Fruit fly (Drosophila melanogaster) S2 (cell line): ENCODE results near the gene CG2157.

ENCODE experiments used
- CG8478 ChIP-seq: fragments of >200 bp; optimal IDR thresholded peaks from 2 replicates; lab custom pipeline; 2018
- CTCF ChIP-seq, 2 experiments: fragments of >200 bp; optimal IDR thresholded peaks; 2 replicates each; lab custom pipeline; 2018

Gene CG2157

DNA sequence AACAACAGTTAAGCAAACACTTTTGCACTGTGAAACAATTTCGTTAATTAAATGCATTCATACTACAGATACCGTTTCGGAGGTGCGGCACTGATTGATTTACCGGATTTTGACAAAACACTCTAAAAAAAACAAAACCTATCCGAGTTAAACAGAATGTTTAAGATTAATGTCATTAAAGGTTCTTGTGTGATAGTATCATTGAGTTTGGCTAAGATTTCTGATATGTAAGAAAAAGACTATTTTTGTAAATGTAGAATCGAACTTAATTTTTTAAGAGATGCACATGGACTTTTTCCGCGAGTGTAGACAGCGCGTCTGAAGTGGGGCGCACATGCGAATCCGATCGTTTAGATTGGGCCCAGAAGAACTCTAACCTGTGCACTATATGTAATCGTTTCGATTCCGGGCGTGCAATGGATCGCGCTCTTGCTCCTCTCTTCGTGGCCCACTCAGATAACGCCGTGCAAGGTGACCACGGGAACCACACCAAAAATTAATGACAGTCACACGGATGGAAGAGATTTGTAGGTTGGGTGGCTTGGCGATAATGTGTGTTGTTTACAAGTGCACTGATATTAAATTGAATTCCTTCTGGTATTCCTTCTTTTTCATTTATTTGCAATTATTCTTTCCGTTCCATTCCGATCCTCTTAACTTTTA is 21.0 kb downstream of the CG2157 start:
- TF ChIP-seq CTCF (optimal IDR thresholded peaks at IDR 0.05; lab: Kevin White, UChicago) (no peak), CG8478 (no peak)

DNA sequence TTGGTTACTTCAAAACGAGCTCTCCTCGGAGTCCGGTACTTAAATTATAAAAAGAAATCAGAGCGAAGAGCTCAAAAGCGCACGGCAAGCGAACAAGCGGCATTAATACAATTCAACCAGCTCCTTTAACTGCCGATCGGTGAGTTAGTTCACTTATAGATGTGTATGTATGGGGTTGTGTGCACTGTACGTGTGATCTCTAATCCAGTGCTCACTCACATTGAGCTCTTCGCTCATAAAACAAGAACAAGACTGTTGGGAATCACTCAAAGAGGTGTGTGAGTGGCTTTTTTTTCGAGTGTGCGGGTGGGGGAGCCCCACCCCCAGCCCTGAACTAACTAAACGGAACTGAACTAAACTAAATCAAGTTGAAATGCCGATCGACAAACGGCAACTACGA is 22.1 kb downstream of the CG2157 start, which contains the start of gene Ork1:
Ork1 (minus strand) TSS at position 101 of the 400 bp plus-strand sequence.
- TF ChIP-seq CTCF (optimal IDR thresholded peaks at IDR 0.05; lab: Kevin White, UChicago) (no peak), CG8478 (no peak)

DNA sequence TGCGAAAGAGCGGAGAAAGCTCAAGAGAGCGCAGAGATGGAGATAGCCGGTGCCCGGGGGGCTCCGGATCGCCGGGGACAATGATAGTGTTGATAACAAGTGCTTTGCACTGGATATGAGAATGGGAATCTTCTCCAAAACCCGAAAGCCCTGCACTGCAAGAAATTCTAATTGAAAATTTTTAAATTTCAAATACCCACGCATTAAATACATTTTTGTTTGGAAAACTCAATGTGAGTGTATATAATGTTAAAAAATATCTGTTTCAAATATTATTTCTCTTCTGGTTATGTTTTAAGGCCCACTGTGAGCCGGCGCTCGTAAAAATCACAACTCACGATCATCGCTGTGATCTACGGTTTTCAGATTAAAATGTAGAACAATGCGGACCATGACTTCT is 24.1 kb downstream of the CG2157 start:
- TF ChIP-seq CTCF (optimal IDR thresholded peaks at IDR 0.05; lab: Kevin White, UChicago) = no peak
- no peak for TF ChIP-seq CG8478

DNA sequence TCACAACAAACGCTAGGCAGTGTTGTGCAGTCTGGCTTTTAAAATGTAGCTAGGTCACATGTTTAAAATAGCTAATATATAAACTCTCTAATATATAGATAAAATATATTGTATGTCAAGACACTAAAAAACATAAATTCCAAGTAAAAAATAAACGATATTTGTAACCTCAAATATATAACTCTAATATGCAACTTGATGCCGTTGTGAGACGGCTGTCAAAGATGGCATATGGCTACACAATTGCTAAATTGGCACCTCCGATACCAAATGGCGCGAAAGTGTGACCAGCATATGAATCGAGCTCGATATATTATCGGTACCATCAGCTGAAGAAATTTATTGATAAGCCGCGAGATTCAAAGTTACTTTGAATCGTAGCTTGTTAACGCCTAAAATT is 30.1 kb downstream of the CG2157 start, which contains the start of gene CG1582:
CG1582 (minus strand) TSS at position 71 of the 400 bp plus-strand sequence.
- no peak for TF ChIP-seq CTCF (optimal IDR thresholded peaks at IDR 0.05; lab: Kevin White, UChicago)
- TF ChIP-seq CG8478 = no peak

DNA sequence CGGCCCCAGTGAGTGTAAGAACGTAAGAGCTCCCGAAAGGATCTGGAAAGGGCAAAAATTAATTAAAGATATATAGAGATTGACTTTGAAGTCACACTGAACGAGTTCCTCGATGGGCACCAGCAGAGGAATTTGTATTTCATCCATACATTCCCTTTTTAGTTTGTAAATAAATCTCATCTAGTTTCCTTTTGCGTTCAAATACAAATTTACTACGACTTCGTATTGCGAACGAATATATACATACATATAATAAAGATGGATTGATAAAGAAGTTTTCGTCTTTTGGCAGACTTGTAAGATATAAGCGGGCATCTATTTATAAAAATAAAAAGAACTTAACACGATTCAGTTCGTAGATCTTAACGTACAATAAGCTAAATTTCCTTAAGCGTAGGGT is 30.6 kb downstream of the CG2157 start, which contains the start of gene CG15208:
CG15208 (plus strand) TSS at position 301 of the 400 bp plus-strand sequence.
- TF ChIP-seq CG8478 = no peak
- no peak for TF ChIP-seq CTCF (optimal IDR thresholded peaks at IDR 0.05; lab: Kevin White, UChicago)

DNA sequence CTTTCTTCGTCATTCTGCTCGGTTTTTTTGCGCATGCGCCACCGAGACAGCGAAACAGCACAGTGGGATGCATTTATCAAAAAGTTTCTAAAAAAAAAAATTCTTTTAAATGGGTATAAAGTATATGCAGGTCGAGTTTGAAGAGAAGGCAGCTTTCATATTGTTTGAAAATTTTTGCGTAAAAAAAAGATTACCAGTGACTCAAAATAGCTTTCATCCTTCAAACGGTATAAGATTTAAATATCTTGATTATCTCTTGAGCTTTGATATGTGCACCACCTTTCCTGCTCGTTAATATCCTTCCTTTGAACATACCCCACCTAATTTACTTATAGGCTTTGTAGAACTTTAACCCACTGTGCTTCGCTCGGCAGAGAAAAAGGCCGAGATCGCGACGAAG is 36.0 kb downstream of the CG2157 start:
- no peak for TF ChIP-seq CG8478
- TF ChIP-seq CTCF (optimal IDR thresholded peaks at IDR 0.05; lab: Kevin White, UChicago) = no peak

DNA sequence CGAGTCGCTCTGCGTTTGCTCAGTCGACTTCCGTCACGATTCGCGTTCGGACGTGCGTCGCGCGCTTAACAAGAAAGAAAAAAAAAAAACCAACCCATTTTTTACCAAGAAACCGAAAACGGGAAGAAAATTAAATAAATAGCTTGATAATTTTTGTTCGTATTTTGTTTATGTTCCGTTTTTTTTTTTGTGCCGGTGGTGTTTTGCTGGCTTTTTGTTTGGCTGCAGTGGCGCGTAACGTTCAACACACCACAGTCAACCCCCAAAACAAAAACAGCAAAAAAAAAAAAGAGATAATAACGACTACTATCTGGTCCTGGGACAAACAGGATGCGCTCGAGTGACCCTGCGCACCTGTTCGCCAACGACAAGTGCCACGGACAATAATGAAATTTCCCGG is 36.4 kb downstream of the CG2157 start, which contains the start of gene CG43901:
CG43901 (plus strand) TSS at position 301 of the 400 bp plus-strand sequence.
- TF ChIP-seq CG8478 = no peak
- TF ChIP-seq CTCF (optimal IDR thresholded peaks at IDR 0.05; lab: Kevin White, UChicago) = no peak

DNA sequence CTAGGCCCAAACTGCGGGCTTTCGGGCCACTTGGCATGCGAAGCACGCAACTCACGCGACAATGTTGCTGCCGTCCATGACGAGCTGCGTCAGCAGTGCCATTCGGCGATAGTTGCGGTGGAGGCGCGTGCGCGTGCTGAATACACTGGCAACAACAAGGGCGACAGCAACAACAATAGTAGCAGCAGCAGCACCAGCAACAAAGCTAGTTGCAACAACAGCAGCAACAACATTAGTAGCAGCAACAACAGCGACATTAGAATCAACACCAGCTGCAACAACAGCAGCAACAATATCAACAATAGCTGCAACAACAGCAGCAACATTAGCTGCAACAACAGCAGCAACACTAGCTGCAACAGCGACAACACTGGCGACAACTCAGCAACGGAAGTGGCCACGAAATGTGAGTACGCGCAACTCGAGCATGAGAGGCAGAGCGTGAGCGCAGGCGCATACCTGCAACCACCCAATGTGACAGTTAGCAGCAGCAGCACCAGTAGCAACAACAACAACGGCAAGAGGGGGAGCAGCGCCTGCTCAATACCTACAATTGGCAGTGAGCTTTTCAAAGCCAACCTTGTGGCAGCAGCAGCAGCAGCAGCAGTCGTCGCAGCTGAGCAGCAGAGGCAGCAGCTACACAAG is 37.3 kb downstream of the CG2157 start:
- no peak for TF ChIP-seq CTCF (optimal IDR thresholded peaks at IDR 0.05; lab: Kevin White, UChicago)
- TF ChIP-seq CG8478 = no peak

DNA sequence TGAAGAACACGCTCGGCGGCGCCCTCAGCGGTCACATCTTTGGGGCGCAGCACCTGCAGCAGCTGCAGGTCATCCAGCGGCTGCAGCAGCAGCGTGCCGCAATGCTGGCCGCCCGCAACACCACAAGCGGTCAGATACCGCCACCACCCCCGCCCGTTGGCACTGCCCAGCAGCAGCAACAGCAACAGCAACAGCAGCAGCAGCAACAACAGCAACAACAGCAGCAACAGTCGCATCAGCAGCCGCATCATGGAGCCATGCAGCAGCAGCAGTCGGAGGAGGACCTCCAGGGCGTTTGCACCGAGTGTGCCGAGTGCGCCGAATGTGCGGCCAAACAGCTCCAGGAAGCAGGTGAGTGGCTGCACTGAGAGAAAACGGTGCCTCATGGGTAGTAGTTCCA is 43.5 kb downstream of the CG2157 start:
- TF ChIP-seq CTCF (optimal IDR thresholded peaks at IDR 0.05; lab: Kevin White, UChicago) (no peak), CG8478 (no peak)
